Fruit fly (Drosophila melanogaster) whole organism, pupa: ENCODE results near the gene Hsp70Ba.

ENCODE experiments used
- CG10348 ChIP-seq: fragments of 200-800 bp; sonication (Bioruptor generic); IDR thresholded peaks from 2 replicates; pipeline ENCODE4 v1.3.6; 2022; ENCODE audit warnings: missing biosample characterization, missing genetic modification characterization
- CG12605 ChIP-seq: fragments of 200-800 bp; sonication (Bioruptor generic); IDR thresholded peaks from 2 replicates; pipeline ENCODE4 v1.3.6; 2022; ENCODE audit warnings: missing biosample characterization, missing genetic modification characterization
- CG13204 ChIP-seq: fragments of 200-800 bp; sonication (Bioruptor generic); optimal IDR thresholded peaks from 2 replicates; lab custom pipeline; 2018; ENCODE audit warnings: missing biosample characterization, mild to moderate bottlenecking, missing genetic modification characterization, moderate library complexity
- CG14655 ChIP-seq: fragments of 200-800 bp; sonication (Bioruptor generic); optimal IDR thresholded peaks from 3 replicates; lab custom pipeline; 2017; ENCODE audit warnings: mild to moderate bottlenecking, missing biosample characterization, missing genetic modification reagents, missing genetic modification characterization
- CG15710 ChIP-seq: fragments of 200-800 bp; sonication (Bioruptor generic); optimal IDR thresholded peaks from 2 replicates; lab custom pipeline; 2018; ENCODE audit warnings: missing biosample characterization, mild to moderate bottlenecking, missing genetic modification characterization, moderate library complexity
- CG8159 ChIP-seq: fragments of 200-800 bp; sonication (Bioruptor generic); optimal IDR thresholded peaks from 3 replicates; lab custom pipeline; 2018; ENCODE audit warnings: missing biosample characterization, mild to moderate bottlenecking, missing genetic modification characterization, moderate library complexity
- CG8301 ChIP-seq: fragments of 200-800 bp; sonication (Bioruptor generic); optimal IDR thresholded peaks from 2 replicates; lab custom pipeline; 2018; ENCODE audit warnings: missing biosample characterization, mild to moderate bottlenecking, missing genetic modification characterization
- CG9948 ChIP-seq: fragments of 200-800 bp; sonication (Bioruptor generic); optimal IDR thresholded peaks from 2 replicates; lab custom pipeline; 2018; ENCODE audit warnings: missing biosample characterization, mild to moderate bottlenecking, missing genetic modification characterization, moderate library complexity
- D1 ChIP-seq: fragments of 200-800 bp; sonication (Bioruptor generic); optimal IDR thresholded peaks from 2 replicates; lab custom pipeline; 2018; ENCODE audit warnings: missing biosample characterization, mild to moderate bottlenecking, missing genetic modification characterization, moderate library complexity

- TF ChIP-seq CG15710 (no peak), CG8159 (tag; lab: Kevin White, UChicago) (no peak), CG12605 (GFP tag; lab: Robert Waterston, UW) (no peak), CG9948 (tag; lab: Kevin White, UChicago) (no peak), CG13204 (no peak), D1 (tag; lab: Kevin White, UChicago) (no peak), CG8301 (tag; lab: Kevin White, UChicago) (no peak), CG14655 (no peak), CG10348 (GFP tag; lab: Robert Waterston, UW) (no peak)
These were observed 38.4 kb downstream of the Hsp70Ba start, which contains the start of the genes CG5641 and CG5245 for dm6 chr3R:12429120-12429610.
